Fruit fly (Drosophila melanogaster) Kc167 (cell line): ENCODE results near the gene Mct1.

Experiments used
- Myc ChIP-seq: fragments of >200 bp; optimal IDR thresholded peaks from 2 replicates; lab custom pipeline; 2017; ENCODE audit warnings: missing external identifiers
- Sin3A ChIP-seq: fragments of >200 bp; optimal IDR thresholded peaks from 2 replicates; lab custom pipeline; 2018; ENCODE audit warnings: missing external identifiers
- h ChIP-seq: fragments of >200 bp; optimal IDR thresholded peaks from 3 replicates; lab custom pipeline; 2018; ENCODE audit warnings: missing external identifiers
- insv ChIP-seq: fragments of >200 bp; optimal IDR thresholded peaks from 3 replicates; lab custom pipeline; 2018; ENCODE audit warnings: missing external identifiers
- psq ChIP-seq: fragments of >200 bp; optimal IDR thresholded peaks from 2 replicates; lab custom pipeline; 2017; ENCODE audit warnings: missing external identifiers
- ttk ChIP-seq: sonication (Bioruptor generic); optimal IDR thresholded peaks from 2 replicates; lab custom pipeline; 2017; ENCODE audit warnings: missing external identifiers

The Mct1 gene

dm6 chrX:2222181-2222790, 33.3 kb downstream of the Mct1 start, which contains the start of gene Vinc:
Vinc (minus strand) TSS chrX:2222567.
- TF ChIP-seq psq, result no peak
- TF ChIP-seq h, result no peak
- no peak for TF ChIP-seq ttk (lab: Kevin White, UChicago)
- no peak for TF ChIP-seq insv (lab: Kevin White, UChicago)
- no peak for TF ChIP-seq Myc
- TF ChIP-seq Sin3A, result no peak

- TF ChIP-seq Myc, result no peak
- TF ChIP-seq ttk (lab: Kevin White, UChicago), result no peak
- no peak for TF ChIP-seq insv (lab: Kevin White, UChicago)
- no peak for TF ChIP-seq Sin3A
- TF ChIP-seq h, result no peak
- TF ChIP-seq psq, result no peak
These were observed 34.5 kb downstream of the Mct1 start, which contains the start of gene CG14052 for dm6 chrX:2223454-2223853. CG14052 (plus strand) TSS chrX:2223754.

- TF ChIP-seq insv (lab: Kevin White, UChicago), result no peak
- TF ChIP-seq ttk (lab: Kevin White, UChicago), result no peak
- TF ChIP-seq psq, result no peak
- TF ChIP-seq Myc, result no peak
- no peak for TF ChIP-seq Sin3A
- TF ChIP-seq h, result no peak
These were observed 36.1 kb downstream of the Mct1 start, which contains the start of gene pcx for dm6 chrX:2225138-2225537. pcx (plus strand) TSS chrX:2225296.

dm6 chrX:2241842-2242241, 52.9 kb downstream of the Mct1 start, which contains the start of gene kz:
kz (minus strand) TSS chrX:2242035.
- TF ChIP-seq psq (no peak), Sin3A (no peak), Myc (no peak)

- TF ChIP-seq insv (lab: Kevin White, UChicago) (no peak), Myc (no peak), ttk (lab: Kevin White, UChicago) (no peak), h (no peak), psq (no peak), Sin3A (no peak)
These were observed 53.9 kb downstream of the Mct1 start for dm6 chrX:2242897-2243296.

- TF ChIP-seq Sin3A, result no peak
- no peak for TF ChIP-seq h
These were observed 55.8 kb downstream of the Mct1 start for dm6 chrX:2244753-2245152.

dm6 chrX:2245931-2246330, 56.9 kb downstream of the Mct1 start, which contains the start of gene Or2a:
Or2a (plus strand) TSS chrX:2246231.
- TF ChIP-seq ttk (lab: Kevin White, UChicago) (no peak), psq (no peak), Myc (no peak), Sin3A (no peak), h (no peak), insv (lab: Kevin White, UChicago) (no peak)

- TF ChIP-seq Sin3A (no peak), h (no peak)
These were observed 60.8 kb downstream of the Mct1 start, which contains the start of gene crn for dm6 chrX:2249763-2250162. crn (minus strand) TSS chrX:2249983.

dm6 chrX:2251688-2252087, 62.7 kb downstream of the Mct1 start, which contains the start of gene CG3191:
CG3191 (minus strand) TSS chrX:2251993.
- TF ChIP-seq h (no peak), psq (no peak), Sin3A (no peak), Myc (no peak), ttk (lab: Kevin White, UChicago) (no peak), insv (lab: Kevin White, UChicago) (no peak)

- no peak for TF ChIP-seq ttk (lab: Kevin White, UChicago)
These were observed 65.1 kb downstream of the Mct1 start, which contains the start of gene CG3091 for dm6 chrX:2254020-2254626. CG3091 (minus strand) TSS chrX:2254197.
